Fruit fly (Drosophila melanogaster) whole organism, embryonic: ENCODE results near the gene Scgbeta.
A peak's percentile ranks its signal among the peaks of the same experiment; 100 is the strongest.

Source experiments
- Antp ChIP-seq: fragments of 200-800 bp; sonication (Bioruptor generic); optimal IDR thresholded peaks from 3 replicates; lab custom pipeline; 2016; ENCODE audit warnings: missing biosample characterization, missing genetic modification characterization
- CG10565 ChIP-seq: fragments of 200-800 bp; sonication (Bioruptor generic); optimal IDR thresholded peaks from 3 replicates; lab custom pipeline; 2016; ENCODE audit warnings: missing biosample characterization, mild to moderate bottlenecking, missing genetic modification characterization
- CG10959 ChIP-seq: fragments of 200-800 bp; sonication (Bioruptor generic); IDR thresholded peaks from 2 replicates; pipeline ENCODE4 v1.3.6; 2022; ENCODE audit warnings: missing biosample characterization, missing genetic modification characterization
- CG11456 ChIP-seq: fragments of 200-800 bp; sonication (Bioruptor generic); IDR thresholded peaks from 3 replicates; pipeline ENCODE4 v1.3.6; 2022; ENCODE audit warnings: missing biosample characterization, missing genetic modification characterization
- CG11504 ChIP-seq: fragments of 200-800 bp; sonication (Bioruptor generic); optimal IDR thresholded peaks from 3 replicates; lab custom pipeline; 2019; ENCODE audit warnings: missing biosample characterization, mild to moderate bottlenecking, missing genetic modification characterization, moderate library complexity
- CG12155 ChIP-seq: fragments of 200-800 bp; sonication (Bioruptor generic); optimal IDR thresholded peaks from 3 replicates; lab custom pipeline; 2016; ENCODE audit warnings: missing biosample characterization, missing genetic modification characterization
- CG15269 ChIP-seq: fragments of 200-800 bp; sonication (Bioruptor generic); optimal IDR thresholded peaks from 2 replicates; lab custom pipeline; 2018; ENCODE audit warnings: missing biosample characterization, mild to moderate bottlenecking, missing genetic modification characterization, moderate library complexity
- CG18619 ChIP-seq: fragments of 200-800 bp; sonication (Bioruptor generic); optimal IDR thresholded peaks from 3 replicates; lab custom pipeline; 2017; ENCODE audit warnings: missing biosample characterization, mild to moderate bottlenecking, missing genetic modification characterization
- CG2712 ChIP-seq: fragments of 200-800 bp; optimal IDR thresholded peaks from 3 replicates; lab custom pipeline; 2019; ENCODE audit warnings: missing biosample characterization, mild to moderate bottlenecking, missing genetic modification characterization, moderate library complexity
- CG33557 ChIP-seq: fragments of 200-800 bp; sonication (Bioruptor generic); optimal IDR thresholded peaks from 2 replicates; lab custom pipeline; 2019; ENCODE audit warnings: missing biosample characterization, mild to moderate bottlenecking, missing genetic modification characterization, moderate library complexity
- CG34376 ChIP-seq: fragments of 200-800 bp; sonication (Bioruptor generic); optimal IDR thresholded peaks from 2 replicates; lab custom pipeline; 2018; ENCODE audit warnings: missing biosample characterization, mild to moderate bottlenecking, missing genetic modification characterization
- CG43689 ChIP-seq: fragments of 200-800 bp; sonication (Bioruptor generic); IDR thresholded peaks from 2 replicates; pipeline ENCODE4 v1.3.6; 2022; ENCODE audit warnings: missing biosample characterization, missing genetic modification characterization
- CG4617 ChIP-seq: fragments of 200-800 bp; sonication (Bioruptor generic); optimal IDR thresholded peaks from 3 replicates; lab custom pipeline; 2016; ENCODE audit warnings: missing biosample characterization, missing genetic modification characterization, borderline replicate concordance
- CG4820 ChIP-seq: fragments of 200-800 bp; sonication (Bioruptor generic); optimal IDR thresholded peaks from 3 replicates; lab custom pipeline; 2016; ENCODE audit warnings: missing biosample characterization, missing genetic modification characterization
- CG7357 ChIP-seq: fragments of 200-800 bp; sonication (Bioruptor generic); IDR thresholded peaks from 3 replicates; pipeline ENCODE4 v1.3.6; 2022; ENCODE audit warnings: missing biosample characterization, missing genetic modification characterization
- CG8388 ChIP-seq: fragments of 200-800 bp; sonication (Bioruptor generic); optimal IDR thresholded peaks from 2 replicates; lab custom pipeline; 2019; ENCODE audit warnings: missing biosample characterization, mild to moderate bottlenecking, missing genetic modification characterization, moderate library complexity
- CG9437 ChIP-seq: fragments of 200-800 bp; sonication (Bioruptor generic); optimal IDR thresholded peaks from 2 replicates; lab custom pipeline; 2018; ENCODE audit warnings: missing biosample characterization, mild to moderate bottlenecking, missing genetic modification characterization
- CoRest ChIP-seq: fragments of 200-800 bp; sonication (Bioruptor generic); optimal IDR thresholded peaks from 3 replicates; lab custom pipeline; 2018; ENCODE audit warnings: missing biosample characterization, mild to moderate bottlenecking, missing genetic modification characterization, moderate library complexity
- Doc2 ChIP-seq: fragments of 200-800 bp; sonication (Bioruptor generic); IDR thresholded peaks from 2 replicates; pipeline ENCODE4 v1.3.6; 2022; ENCODE audit warnings: missing biosample characterization, missing genetic modification characterization
- Doc3 ChIP-seq: fragments of 200-800 bp; sonication (Bioruptor generic); IDR thresholded peaks from 3 replicates; pipeline ENCODE4 v1.3.6; 2022; ENCODE audit warnings: missing biosample characterization, missing genetic modification characterization; ENCODE audit not compliant: partially characterized antibody
- HLHmδ ChIP-seq: fragments of 200-800 bp; sonication (Bioruptor generic); optimal IDR thresholded peaks from 2 replicates; lab custom pipeline; 2018; ENCODE audit warnings: missing biosample characterization, mild to moderate bottlenecking, missing genetic modification characterization, moderate library complexity
- Hr78 ChIP-seq, 2 experiments: fragments of 200-800 bp in 1 of 2; fragments of >200 bp in 1 of 2; sonication (Bioruptor generic) in 1 of 2; optimal IDR thresholded peaks; 2 replicates each; lab custom pipeline; 2017 to 2019; ENCODE audit warnings: missing biosample characterization in 2 of 2, missing genetic modification characterization in 2 of 2, mild to moderate bottlenecking in 1 of 2, moderate library complexity in 1 of 2
- Lim3 ChIP-seq: fragments of 200-800 bp; sonication (Bioruptor generic); IDR thresholded peaks from 2 replicates; pipeline ENCODE4 v1.3.6; 2022; ENCODE audit warnings: missing biosample characterization, missing genetic modification characterization
- Med ChIP-seq: fragments of 200-800 bp; sonication (Bioruptor generic); peaks from one replicate; lab custom pipeline; 2016; ENCODE audit warnings: missing biosample characterization, missing genetic modification characterization, mild to moderate bottlenecking, inconsistent platforms, moderate library complexity
- Meics ChIP-seq: fragments of 200-800 bp; sonication (Bioruptor generic); optimal IDR thresholded peaks from 2 replicates; lab custom pipeline; 2017; ENCODE audit warnings: missing biosample characterization, mild to moderate bottlenecking, missing genetic modification characterization
- NK7.1 ChIP-seq: fragments of 200-800 bp; sonication (Bioruptor generic); optimal IDR thresholded peaks from 3 replicates; lab custom pipeline; 2016; ENCODE audit warnings: missing biosample characterization, missing genetic modification characterization
- Scr ChIP-seq: fragments of 200-800 bp; sonication (Bioruptor generic); IDR thresholded peaks from 2 replicates; pipeline ENCODE4 v1.3.6; 2022; ENCODE audit warnings: missing biosample characterization, missing genetic modification characterization; ENCODE audit not compliant: partially characterized antibody
- Sry-δ ChIP-seq: fragments of 200-800 bp; sonication (Bioruptor generic); optimal IDR thresholded peaks from 2 replicates; lab custom pipeline; 2016; ENCODE audit warnings: missing biosample characterization, missing genetic modification characterization
- croc ChIP-seq: fragments of 200-800 bp; sonication (Bioruptor generic); conservative IDR thresholded peaks from 3 replicates; pipeline ENCODE4 v1.3.6; 2022; ENCODE audit warnings: missing biosample characterization, missing genetic modification characterization
- dati ChIP-seq: fragments of 200-800 bp; sonication (Bioruptor generic); IDR thresholded peaks from 2 replicates; pipeline ENCODE4 v1.3.6; 2022; ENCODE audit warnings: missing biosample characterization, missing genetic modification characterization
- dmrt11E ChIP-seq: fragments of 200-800 bp; sonication (Bioruptor generic); optimal IDR thresholded peaks from 3 replicates; lab custom pipeline; 2018; ENCODE audit warnings: missing biosample characterization, mild to moderate bottlenecking, missing genetic modification characterization, moderate library complexity
- grau ChIP-seq: fragments of 200-800 bp; optimal IDR thresholded peaks from 3 replicates; lab custom pipeline; 2019; ENCODE audit warnings: missing biosample characterization, mild to moderate bottlenecking, missing genetic modification characterization, moderate library complexity
- gro ChIP-seq: fragments of 200-800 bp; sonication (Bioruptor generic); optimal IDR thresholded peaks from 2 replicates; lab custom pipeline; 2016; ENCODE audit warnings: missing biosample characterization, missing genetic modification characterization
- lmd ChIP-seq: fragments of 200-800 bp; sonication (Bioruptor generic); IDR thresholded peaks from 2 replicates; pipeline ENCODE4 v1.3.6; 2022; ENCODE audit warnings: missing biosample characterization, missing genetic modification characterization
- onecut ChIP-seq: fragments of 200-800 bp; sonication (Bioruptor generic); IDR thresholded peaks from 2 replicates; pipeline ENCODE4 v1.3.6; 2022; ENCODE audit warnings: missing biosample characterization, missing genetic modification characterization
- p53 ChIP-seq: fragments of 200-800 bp; sonication (Bioruptor generic); optimal IDR thresholded peaks from 2 replicates; lab custom pipeline; 2016; ENCODE audit warnings: missing biosample characterization, missing genetic modification characterization
- psq ChIP-seq: fragments of 200-800 bp; sonication (Bioruptor generic); optimal IDR thresholded peaks from 2 replicates; lab custom pipeline; 2017; ENCODE audit warnings: missing biosample characterization, missing genetic modification characterization
- sc ChIP-seq, 3 experiments: fragments of >200 bp in 2 of 3; fragments of 200-800 bp in 1 of 3; sonication (Bioruptor generic) in 1 of 3; optimal IDR thresholded peaks; 2 replicates in 2 of 3; 3 replicates in 1 of 3; lab custom pipeline; 2017; ENCODE audit warnings: mild to moderate bottlenecking in 1 of 3, missing biosample characterization in 1 of 3, missing genetic modification characterization in 1 of 3, missing genetic modification reagents in 1 of 3
- schlank ChIP-seq: fragments of 200-800 bp; sonication (Bioruptor generic); optimal IDR thresholded peaks from 2 replicates; lab custom pipeline; 2018; ENCODE audit warnings: missing biosample characterization, mild to moderate bottlenecking, missing genetic modification characterization
- shn ChIP-seq: fragments of 200-800 bp; sonication (Bioruptor generic); optimal IDR thresholded peaks from 3 replicates; lab custom pipeline; 2016; ENCODE audit warnings: missing biosample characterization, missing genetic modification characterization
- sna ChIP-seq: fragments of 200-800 bp; sonication (Bioruptor generic); IDR thresholded peaks from 2 replicates; pipeline ENCODE4 v1.3.6; 2022; ENCODE audit warnings: missing biosample characterization, missing genetic modification characterization; ENCODE audit not compliant: partially characterized antibody
- tgo ChIP-seq: fragments of 200-800 bp; sonication (Bioruptor generic); IDR thresholded peaks from 3 replicates; pipeline ENCODE4 v1.3.6; 2022; ENCODE audit warnings: missing biosample characterization, missing genetic modification characterization
- tin ChIP-seq: fragments of 200-800 bp; sonication (Bioruptor generic); optimal IDR thresholded peaks from 3 replicates; lab custom pipeline; 2016; ENCODE audit warnings: missing biosample characterization, missing genetic modification characterization
- vfl ChIP-seq: fragments of 200-800 bp; sonication (Bioruptor generic); optimal IDR thresholded peaks from 2 replicates; lab custom pipeline; 2016; ENCODE audit warnings: missing biosample characterization, missing genetic modification characterization
- vvl ChIP-seq: fragments of 200-800 bp; sonication (Bioruptor generic); IDR thresholded peaks from 2 replicates; pipeline ENCODE4 v1.3.6; 2022; ENCODE audit warnings: missing biosample characterization, missing genetic modification characterization
- wdn ChIP-seq: fragments of 200-800 bp; sonication (Bioruptor generic); IDR thresholded peaks from 2 replicates; pipeline ENCODE4 v1.3.6; 2022; ENCODE audit warnings: missing biosample characterization, missing genetic modification characterization
- wor ChIP-seq: fragments of 200-800 bp; sonication (Bioruptor generic); IDR thresholded peaks from 2 replicates; pipeline ENCODE4 v1.3.6; 2022; ENCODE audit warnings: missing biosample characterization, missing genetic modification characterization
- z ChIP-seq: fragments of 200-800 bp; sonication (Bioruptor generic); IDR thresholded peaks from 3 replicates; pipeline ENCODE4 v1.3.6; 2022; ENCODE audit warnings: missing biosample characterization, missing genetic modification characterization

Scgbeta gene

dm6 chr3R:12406235-12407196, 15.7 kb downstream of the Scgbeta start, which contains the start of gene CG5167 (continued):
- TF ChIP-seq CoRest (tag; lab: Kevin White, UChicago) (peak; percentile 45), psq (GFP tag; lab: Kevin White, UChicago) (no peak), CG9437 (GFP tag; lab: Kevin White, UChicago) (peak; percentile 85), CG33557 (GFP tag; lab: Kevin White, UChicago) (peak; percentile 19), wor (GFP tag; lab: Robert Waterston, UW) (no peak), Lim3 (GFP tag; lab: Robert Waterston, UW) (no peak), tin (GFP tag; lab: Kevin White, UChicago) (peak; percentile 18), Doc3 (GFP tag; lab: Robert Waterston, UW) (peak; percentile 53; the same call in 1 of the 3 replicates), CG11504 (tag; lab: Kevin White, UChicago) (no peak), CG4617 (GFP tag; lab: Kevin White, UChicago) (no peak), lmd (GFP tag; lab: Robert Waterston, UW) (peak; percentile 16; the same call in 1 of the 2 replicates), Med (GFP tag; lab: Kevin White, UChicago) (peak; percentile 55), vfl (no peak), CG10565 (GFP tag; lab: Kevin White, UChicago) (no peak), onecut (GFP tag; lab: Robert Waterston, UW) (peak; percentile 23; the same call in 1 of the 2 replicates), CG10959 (GFP tag; lab: Robert Waterston, UW) (no peak), CG12155 (GFP tag; lab: Kevin White, UChicago) (peak; percentile 38), CG8388 (peak; percentile 24), z (GFP tag; lab: Robert Waterston, UW) (no peak), CG11456 (GFP tag; lab: Robert Waterston, UW) (no peak), vvl (GFP tag; lab: Robert Waterston, UW) (peak; percentile 49; the same call in 1 of the 2 replicates), gro (GFP tag; lab: Kevin White, UChicago) (no peak), Meics (GFP tag; lab: Kevin White, UChicago) (peak; percentile 38), CG34376 (GFP tag; lab: Kevin White, UChicago) (peak; percentile 76), Scr (GFP tag; lab: Robert Waterston, UW) (no peak; the same call in 1 of the 2 replicates), Sry-δ (GFP tag; lab: Kevin White, UChicago) (peak; percentile 45), Antp (GFP tag; lab: Kevin White, UChicago) (no peak), HLHmδ (GFP tag; lab: Kevin White, UChicago) (no peak), CG18619 (GFP tag; lab: Kevin White, UChicago) (no peak), grau (peak; percentile 56), p53 (GFP tag; lab: Kevin White, UChicago) (no peak), schlank (tag; lab: Kevin White, UChicago) (no peak), CG2712 (peak; percentile 64), tgo (GFP tag; lab: Robert Waterston, UW) (no peak), NK7.1 (GFP tag; lab: Kevin White, UChicago) (no peak), dati (no peak), Doc2 (GFP tag; lab: Robert Waterston, UW) (no peak), CG15269 (tag; lab: Kevin White, UChicago) (peak; percentile 47), CG43689 (GFP tag; lab: Robert Waterston, UW) (no peak), wdn (GFP tag; lab: Robert Waterston, UW) (no peak), dmrt11E (tag; lab: Kevin White, UChicago) (peak; percentile 42), sna (GFP tag; lab: Robert Waterston, UW) (no peak), CG7357 (GFP tag; lab: Robert Waterston, UW) (no peak), shn (GFP tag; lab: Kevin White, UChicago) (no peak), CG4820 (GFP tag; lab: Kevin White, UChicago) (peak; percentile 99), croc (no peak), Hr78 (GFP tag; optimal IDR thresholded peaks at IDR 0.05; lab: Kevin White, UChicago) (no peak), sc (optimal IDR thresholded peaks at IDR 0.05; lab: Kevin White, UChicago) (no peak), sc (GFP tag; optimal IDR thresholded peaks at IDR 0.05; lab: Kevin White, UChicago) (no peak)
